Worm (Caenorhabditis elegans): ENCODE data around the gene clec-9.

ce11 chrV:16699752-16700259 lies 6.6 kb downstream of the clec-9 start, which contains the start of gene Y70C5C.1:
- TF ChIP-seq fkh-10 (GFP tag; optimal IDR thresholded peaks at IDR 0.05) (no peak), fos-1 (tag; optimal IDR thresholded peaks at IDR 0.05) (no peak), fkh-8 (tag; optimal IDR thresholded peaks at IDR 0.05) (no peak), nhr-11 (tag; optimal IDR thresholded peaks at IDR 0.05) (no peak), ztf-11 (tag; optimal IDR thresholded peaks at IDR 0.05) (no peak), lin-35 (GFP tag; optimal IDR thresholded peaks at IDR 0.05) (no peak)

Data from whole organism, L1 larva.